Fruit fly (Drosophila melanogaster) whole organism, pupa: ENCODE measurements around the gene IPIP.

ENCODE experiments used
- CG13204 ChIP-seq: fragments of 200-800 bp; sonication (Bioruptor generic); optimal IDR thresholded peaks from 2 replicates; lab custom pipeline; 2018; ENCODE audit warnings: missing biosample characterization, mild to moderate bottlenecking, missing genetic modification characterization, moderate library complexity
- CG17806 ChIP-seq: fragments of 200-800 bp; sonication (Bioruptor generic); optimal IDR thresholded peaks from 2 replicates; lab custom pipeline; 2018; ENCODE audit warnings: missing biosample characterization, mild to moderate bottlenecking, missing genetic modification characterization, moderate library complexity
- CG34367 ChIP-seq: fragments of 200-800 bp; sonication (Bioruptor generic); optimal IDR thresholded peaks from 2 replicates; lab custom pipeline; 2018; ENCODE audit warnings: missing biosample characterization, mild to moderate bottlenecking, missing genetic modification characterization
- D1 ChIP-seq: fragments of 200-800 bp; sonication (Bioruptor generic); optimal IDR thresholded peaks from 2 replicates; lab custom pipeline; 2018; ENCODE audit warnings: missing biosample characterization, mild to moderate bottlenecking, missing genetic modification characterization, moderate library complexity
- Ets98B ChIP-seq: fragments of 200-800 bp; sonication (Bioruptor generic); IDR thresholded peaks from 2 replicates; pipeline ENCODE4 v1.3.6; 2022; ENCODE audit warnings: missing biosample characterization, missing genetic modification characterization
- fd96Ca ChIP-seq: fragments of 200-800 bp; sonication (Bioruptor generic); IDR thresholded peaks from 3 replicates; pipeline ENCODE4 v1.3.6; 2022; ENCODE audit warnings: missing biosample characterization, missing genetic modification characterization
- gl ChIP-seq: fragments of 200-800 bp; sonication (Bioruptor generic); optimal IDR thresholded peaks from 2 replicates; lab custom pipeline; 2018; ENCODE audit warnings: missing biosample characterization, mild to moderate bottlenecking, missing genetic modification characterization

- TF ChIP-seq CG17806 (tag; lab: Kevin White, UChicago): no peak
- no peak for TF ChIP-seq gl (tag; lab: Kevin White, UChicago)
- TF ChIP-seq CG34367 (tag; lab: Kevin White, UChicago): no peak
- TF ChIP-seq fd96Ca (GFP tag; lab: Robert Waterston, UW): no peak
- TF ChIP-seq CG13204 (GFP tag; lab: Kevin White, UChicago): no peak
- no peak for TF ChIP-seq D1
- TF ChIP-seq Ets98B (GFP tag; lab: Robert Waterston, UW): no peak
Measured at dm6 chr2L:6073894-6074293, 26.1 kb downstream of the IPIP start.
